Fruit fly (Drosophila melanogaster): ENCODE data around the gene CG12523.

CG12523 gene

DNA sequence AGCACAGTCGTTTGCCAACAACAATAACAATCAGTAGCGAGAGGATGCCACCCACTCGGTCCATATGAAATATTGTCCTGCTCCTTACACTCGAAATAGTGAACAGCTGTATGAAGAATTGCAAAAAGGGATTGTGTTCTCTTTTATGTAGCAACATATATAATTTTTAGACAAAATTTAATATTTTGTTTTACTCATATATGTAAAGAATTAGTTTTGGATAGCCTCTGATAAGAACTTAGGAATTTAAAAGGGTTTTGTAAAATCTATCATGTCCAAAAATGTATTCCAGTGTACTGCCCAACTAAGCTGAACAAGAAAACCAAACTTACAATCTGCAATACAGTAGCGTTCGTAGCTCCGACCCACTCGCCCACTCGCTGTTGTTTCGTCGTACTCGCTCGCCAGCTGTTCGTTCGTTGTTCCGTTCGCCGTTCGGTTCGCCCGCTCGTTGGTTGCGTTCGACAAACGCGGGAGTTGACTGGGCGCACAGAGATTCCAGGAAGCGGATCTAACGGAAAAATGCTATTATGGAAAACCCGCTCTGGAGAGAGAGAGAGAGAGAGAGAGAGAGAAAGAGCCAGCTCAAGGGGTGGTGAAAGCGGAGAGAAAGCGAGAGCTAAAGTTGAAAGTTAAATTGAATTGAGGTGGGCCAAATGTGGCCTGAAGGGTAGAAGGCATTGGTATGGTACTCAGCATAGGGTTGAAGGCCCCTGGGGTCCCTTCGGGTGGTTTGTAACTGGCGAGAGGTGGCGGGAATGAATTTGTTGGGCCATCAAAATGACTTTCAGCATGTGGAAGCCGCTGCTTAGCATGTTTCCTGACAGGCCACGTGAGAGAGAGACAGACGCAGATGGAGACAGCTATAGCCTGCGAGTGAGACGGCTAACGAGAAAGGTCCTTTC, 9.8 kb downstream of the CG12523 start:
- peak; percentile 38; the same call in 1 of the 2 replicates for TF ChIP-seq CG32121 (GFP tag; IDR thresholded peaks at IDR 0.05)
- peak; percentile 47 for TF ChIP-seq CG15710 (tag; optimal IDR thresholded peaks at IDR 0.05)
- no peak for TF ChIP-seq fd96Ca (GFP tag; IDR thresholded peaks at IDR 0.05)
- TF ChIP-seq CG17806 (tag; optimal IDR thresholded peaks at IDR 0.05), result peak; percentile 57
- peak; percentile 70 for TF ChIP-seq CG8159 (tag; optimal IDR thresholded peaks at IDR 0.05)
- no peak for TF ChIP-seq Ets98B (GFP tag; IDR thresholded peaks at IDR 0.05)
- no peak for TF ChIP-seq EcR (GFP tag; optimal IDR thresholded peaks at IDR 0.05)
- no peak for TF ChIP-seq D1 (tag; optimal IDR thresholded peaks at IDR 0.05)
- TF ChIP-seq CG14655 (GFP tag; optimal IDR thresholded peaks at IDR 0.05), result peak; percentile 18
- peak; percentile 33 for TF ChIP-seq CG8301 (tag; optimal IDR thresholded peaks at IDR 0.05)
- TF ChIP-seq CG34367 (tag; optimal IDR thresholded peaks at IDR 0.05), result peak; percentile 19
- TF ChIP-seq gl (tag; optimal IDR thresholded peaks at IDR 0.05), result no peak
- TF ChIP-seq CG13204 (GFP tag; optimal IDR thresholded peaks at IDR 0.05), result no peak
- TF ChIP-seq CG4496 (GFP tag; IDR thresholded peaks at IDR 0.05), result peak; percentile 52; the same call in 2 of the 3 replicates
- no peak for TF ChIP-seq Pif1B (GFP tag; optimal IDR thresholded peaks at IDR 0.05)
- TF ChIP-seq CG10348 (GFP tag; IDR thresholded peaks at IDR 0.05), result no peak
- peak; percentile 41 for TF ChIP-seq CG9948 (tag; optimal IDR thresholded peaks at IDR 0.05)
- TF ChIP-seq CG12605 (GFP tag; IDR thresholded peaks at IDR 0.05), result no peak
- peak; percentile 38 for TF ChIP-seq Pif1A (GFP tag; optimal IDR thresholded peaks at IDR 0.05)
- TF ChIP-seq rn (GFP tag; IDR thresholded peaks at IDR 0.05), result no peak
- TF ChIP-seq Snoo (tag; optimal IDR thresholded peaks at IDR 0.05), result peak; percentile 18

DNA sequence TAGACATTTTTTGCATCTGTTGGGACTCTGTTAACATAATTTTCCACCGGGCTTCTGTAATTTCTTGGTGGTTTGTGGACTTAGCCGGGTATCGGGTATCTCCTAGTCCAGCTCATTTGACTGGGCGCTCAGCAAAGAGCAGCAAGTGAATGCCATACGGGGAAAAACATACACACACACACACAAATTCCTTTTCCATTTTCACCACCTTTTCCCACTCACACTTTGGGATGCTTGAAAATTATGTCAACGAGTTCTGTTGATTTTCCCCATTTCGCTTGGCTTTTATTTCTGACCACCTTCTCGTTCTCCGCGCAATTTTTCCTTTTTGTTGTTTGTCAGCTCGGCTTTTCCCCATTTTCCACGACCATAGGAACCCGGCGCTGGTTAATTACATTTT, 10.9 kb downstream of the CG12523 start:
- TF ChIP-seq CG9948 (tag; optimal IDR thresholded peaks at IDR 0.05) (no peak), CG14655 (GFP tag; optimal IDR thresholded peaks at IDR 0.05) (no peak), EcR (GFP tag; optimal IDR thresholded peaks at IDR 0.05) (no peak), CG8159 (tag; optimal IDR thresholded peaks at IDR 0.05) (no peak), CG4496 (GFP tag; IDR thresholded peaks at IDR 0.05) (no peak), D1 (tag; optimal IDR thresholded peaks at IDR 0.05) (no peak), CG17806 (tag; optimal IDR thresholded peaks at IDR 0.05) (no peak), CG13204 (GFP tag; optimal IDR thresholded peaks at IDR 0.05) (no peak), Pif1A (GFP tag; optimal IDR thresholded peaks at IDR 0.05) (no peak), CG15710 (tag; optimal IDR thresholded peaks at IDR 0.05) (no peak), Pif1B (GFP tag; optimal IDR thresholded peaks at IDR 0.05) (no peak), CG10348 (GFP tag; IDR thresholded peaks at IDR 0.05) (no peak), Ets98B (GFP tag; IDR thresholded peaks at IDR 0.05) (no peak)

DNA sequence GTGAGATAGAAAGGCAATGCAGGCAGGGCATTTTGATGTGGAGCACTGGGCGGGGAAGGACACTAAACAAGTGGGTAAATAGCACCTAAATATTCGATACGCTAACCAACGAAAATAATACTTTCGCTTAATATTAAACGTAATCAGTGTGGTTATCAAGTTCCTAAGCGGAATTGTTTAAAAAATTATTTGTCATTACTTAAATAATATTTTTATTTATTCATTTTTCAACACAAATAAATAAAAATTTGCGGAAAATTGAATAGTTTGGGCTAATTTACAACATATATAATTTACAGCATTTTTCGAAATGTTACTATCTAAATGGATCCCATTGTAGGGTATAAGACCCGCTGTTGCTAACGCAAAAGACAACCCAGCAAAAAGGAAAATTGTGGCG, 11.9 kb downstream of the CG12523 start:
- peak; percentile 70 for TF ChIP-seq CG8159 (tag; optimal IDR thresholded peaks at IDR 0.05)
- peak; percentile 32 for TF ChIP-seq CG17806 (tag; optimal IDR thresholded peaks at IDR 0.05)
- TF ChIP-seq EcR (GFP tag; optimal IDR thresholded peaks at IDR 0.05), result no peak
- peak; percentile 61 for TF ChIP-seq CG15710 (tag; optimal IDR thresholded peaks at IDR 0.05)
- peak; percentile 41 for TF ChIP-seq CG8301 (tag; optimal IDR thresholded peaks at IDR 0.05)
- peak; percentile 31 for TF ChIP-seq CG34367 (tag; optimal IDR thresholded peaks at IDR 0.05)
- peak; percentile 55 for TF ChIP-seq CG14655 (GFP tag; optimal IDR thresholded peaks at IDR 0.05)
- no peak for TF ChIP-seq rn (GFP tag; IDR thresholded peaks at IDR 0.05)
- no peak for TF ChIP-seq CG32121 (GFP tag; IDR thresholded peaks at IDR 0.05)
- peak; percentile 59 for TF ChIP-seq CG9948 (tag; optimal IDR thresholded peaks at IDR 0.05)

DNA sequence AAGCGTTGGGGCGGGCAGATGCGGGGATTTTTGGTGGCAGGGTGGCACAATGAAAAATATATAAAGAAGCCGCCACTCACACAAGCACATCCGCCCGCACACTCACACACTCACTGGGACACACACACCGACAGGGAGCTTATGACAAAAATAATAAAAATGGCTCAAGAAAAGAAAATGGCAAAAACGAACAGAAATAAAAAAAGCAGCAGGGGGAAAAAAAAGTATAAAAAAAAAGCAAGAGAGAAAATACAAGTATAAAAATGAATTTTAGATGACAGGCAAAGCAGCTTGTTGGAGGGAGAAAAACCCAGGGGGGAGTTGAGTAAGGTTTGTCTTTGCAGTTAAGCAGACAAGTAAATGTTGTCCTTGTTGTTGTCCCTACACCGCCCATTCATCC, 12.9 kb downstream of the CG12523 start:
- TF ChIP-seq CG32121 (GFP tag; IDR thresholded peaks at IDR 0.05), result peak; percentile 49; the same call in 1 of the 2 replicates
- peak; percentile 17 for TF ChIP-seq CG13204 (GFP tag; optimal IDR thresholded peaks at IDR 0.05)
- no peak for TF ChIP-seq EcR (GFP tag; optimal IDR thresholded peaks at IDR 0.05)
- peak; percentile 38 for TF ChIP-seq CG17806 (tag; optimal IDR thresholded peaks at IDR 0.05)
- TF ChIP-seq gl (tag; optimal IDR thresholded peaks at IDR 0.05), result peak; percentile 9
- no peak for TF ChIP-seq Pif1A (GFP tag; optimal IDR thresholded peaks at IDR 0.05)
- TF ChIP-seq CG9948 (tag; optimal IDR thresholded peaks at IDR 0.05), result no peak
- peak; percentile 37 for TF ChIP-seq CG34367 (tag; optimal IDR thresholded peaks at IDR 0.05)
- TF ChIP-seq CG14655 (GFP tag; optimal IDR thresholded peaks at IDR 0.05), result peak; percentile 39
- TF ChIP-seq CG8159 (tag; optimal IDR thresholded peaks at IDR 0.05), result peak; percentile 58
- no peak for TF ChIP-seq Snoo (tag; optimal IDR thresholded peaks at IDR 0.05)
- peak; percentile 47; the same call in 1 of the 2 replicates for TF ChIP-seq Ets98B (GFP tag; IDR thresholded peaks at IDR 0.05)
- peak; percentile 26 for TF ChIP-seq CG8301 (tag; optimal IDR thresholded peaks at IDR 0.05)
- TF ChIP-seq CG15710 (tag; optimal IDR thresholded peaks at IDR 0.05), result peak; percentile 38
- TF ChIP-seq fd96Ca (GFP tag; IDR thresholded peaks at IDR 0.05), result peak; percentile 32; the same call in 1 of the 3 replicates
- TF ChIP-seq CG12605 (GFP tag; IDR thresholded peaks at IDR 0.05), result peak; percentile 77
- no peak for TF ChIP-seq Pif1B (GFP tag; optimal IDR thresholded peaks at IDR 0.05)
- TF ChIP-seq rn (GFP tag; IDR thresholded peaks at IDR 0.05), result no peak
- TF ChIP-seq CG4496 (GFP tag; IDR thresholded peaks at IDR 0.05), result peak; percentile 73
- TF ChIP-seq CG10348 (GFP tag; IDR thresholded peaks at IDR 0.05), result no peak
- TF ChIP-seq D1 (tag; optimal IDR thresholded peaks at IDR 0.05), result no peak

DNA sequence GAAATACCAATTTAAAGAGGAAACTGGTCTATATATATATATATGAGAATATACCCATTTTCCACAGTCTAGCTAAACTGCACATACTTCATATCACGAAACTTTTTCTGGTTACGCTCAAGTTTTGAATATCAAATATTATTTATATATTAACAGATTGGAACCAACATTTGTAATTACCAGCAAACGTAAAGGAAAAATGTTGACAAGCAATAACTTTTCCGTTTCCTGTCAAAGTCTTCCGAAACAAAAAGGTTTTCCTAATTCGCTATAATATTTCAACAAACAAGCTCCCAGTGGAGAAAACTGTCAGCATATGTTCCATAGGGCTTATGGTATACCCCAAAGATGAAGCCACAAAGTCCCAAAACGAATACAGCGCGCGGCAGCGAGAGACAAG, 13.5 kb downstream of the CG12523 start, which contains the start of gene CG42831:
TSS of gene CG42831 (plus strand) at position 301 of the 400 bp plus-strand sequence.
- TF ChIP-seq CG8159 (tag; optimal IDR thresholded peaks at IDR 0.05) (no peak), CG9948 (tag; optimal IDR thresholded peaks at IDR 0.05) (no peak), CG15710 (tag; optimal IDR thresholded peaks at IDR 0.05) (no peak)

Measured in whole organism, pupa.